Worm (Caenorhabditis elegans) whole organism, L4 larva: ENCODE results near the gene sri-67.

Source experiments
- D1046.2 ChIP-seq: fragments of 200-800 bp; sonication (Bioruptor generic); IDR thresholded peaks from 2 replicates; pipeline ENCODE4 v1.3.6; 2022; ENCODE audit warnings: missing genetic modification characterization, missing compliant biosample characterization
- F26F4.8 ChIP-seq: fragments of 200-800 bp; sonication (Bioruptor generic); conservative IDR thresholded peaks from 2 replicates; pipeline ENCODE4 v1.3.6; 2022; ENCODE audit warnings: missing genetic modification characterization, missing compliant biosample characterization
- F37D6.2 ChIP-seq: sonication (generic microtip); optimal IDR thresholded peaks from 2 replicates; lab custom pipeline; 2016; ENCODE audit warnings: mild to moderate bottlenecking, missing genetic modification characterization, missing compliant biosample characterization
- Y105C5A.15 ChIP-seq: fragments of 200-800 bp; sonication (Bioruptor generic); IDR thresholded peaks from 2 replicates; pipeline ENCODE4 v1.3.6; 2022; ENCODE audit warnings: missing genetic modification characterization, missing compliant biosample characterization
- Y48G9A.11 ChIP-seq: fragments of 200-800 bp; sonication (Bioruptor generic); IDR thresholded peaks from 2 replicates; pipeline ENCODE4 v1.3.6; 2022; ENCODE audit warnings: missing genetic modification reagents, missing genetic modification characterization, missing compliant biosample characterization
- Y5F2A.4 ChIP-seq: fragments of 200-800 bp; sonication (Bioruptor generic); optimal IDR thresholded peaks from 2 replicates; lab custom pipeline; 2018; ENCODE audit warnings: mild to moderate bottlenecking, missing genetic modification characterization, missing compliant biosample characterization
- ZK337.2 ChIP-seq: fragments of 200-800 bp; sonication (Bioruptor generic); IDR thresholded peaks from 2 replicates; pipeline ENCODE4 v1.3.6; 2022; ENCODE audit warnings: missing genetic modification reagents, missing genetic modification characterization, missing compliant biosample characterization
- ZK546.5 ChIP-seq, 2 experiments: sonication (generic microtip); optimal IDR thresholded peaks; 2 replicates each; lab custom pipeline; 2017; ENCODE audit warnings: missing biosample characterization in 2 of 2, missing genetic modification characterization in 2 of 2
- aly-2 ChIP-seq: sonication (generic microtip); optimal IDR thresholded peaks from 2 replicates; lab custom pipeline; 2018; ENCODE audit warnings: missing biosample characterization, missing genetic modification characterization
- arid-1 ChIP-seq: fragments of 200-800 bp; sonication (Bioruptor generic); conservative IDR thresholded peaks from 2 replicates; pipeline ENCODE4 v1.3.6; 2022; ENCODE audit warnings: missing genetic modification reagents, missing genetic modification characterization, missing compliant biosample characterization
- attf-4 ChIP-seq: sonication (generic microtip); optimal IDR thresholded peaks from 3 replicates; lab custom pipeline; 2017; ENCODE audit warnings: missing biosample characterization, missing genetic modification characterization
- ceh-20 ChIP-seq: fragments of 200-800 bp; sonication (Bioruptor generic); IDR thresholded peaks from 2 replicates; pipeline ENCODE4 v1.3.6; 2022; ENCODE audit warnings: missing genetic modification reagents, missing genetic modification characterization, missing compliant biosample characterization
- ceh-32 ChIP-seq: sonication (generic microtip); optimal IDR thresholded peaks from 2 replicates; lab custom pipeline; 2016; ENCODE audit warnings: mild to moderate bottlenecking, missing genetic modification characterization, missing compliant biosample characterization; ENCODE audit not compliant: poor library complexity
- ceh-62 ChIP-seq: sonication (generic microtip); optimal IDR thresholded peaks from 2 replicates; lab custom pipeline; 2017; ENCODE audit warnings: missing biosample characterization, missing genetic modification characterization
- daf-16 ChIP-seq, 3 experiments: sonication (generic microtip); optimal IDR thresholded peaks; 2 replicates each; lab custom pipeline; 2016 to 2017; ENCODE audit warnings: missing genetic modification characterization in 3 of 3, missing genetic modification reagents in 3 of 3, mild to moderate bottlenecking in 2 of 3, missing compliant biosample characterization in 2 of 3, missing biosample characterization in 1 of 3, moderate library complexity in 1 of 3
- daf-19 ChIP-seq: fragments of 200-800 bp; sonication (Bioruptor generic); conservative IDR thresholded peaks from 2 replicates; pipeline ENCODE4 v1.3.6; 2022; ENCODE audit warnings: missing genetic modification characterization, missing compliant biosample characterization
- dmd-6 ChIP-seq: fragments of 200-800 bp; sonication (Bioruptor generic); IDR thresholded peaks from 2 replicates; pipeline ENCODE4 v1.3.6; 2022; ENCODE audit warnings: missing genetic modification reagents, missing genetic modification characterization, missing compliant biosample characterization
- dve-1 ChIP-seq: sonication (generic microtip); optimal IDR thresholded peaks from 2 replicates; lab custom pipeline; 2017; ENCODE audit warnings: antibody characterized with exemption, mild to moderate bottlenecking, missing genetic modification characterization, missing compliant biosample characterization; ENCODE audit not compliant: insufficient read depth
- egl-43 ChIP-seq: fragments of 200-800 bp; sonication (Bioruptor generic); IDR thresholded peaks from 2 replicates; pipeline ENCODE4 v1.3.6; 2022; ENCODE audit warnings: missing genetic modification reagents, missing genetic modification characterization, missing compliant biosample characterization
- gei-8 ChIP-seq: fragments of 200-800 bp; sonication (Bioruptor generic); optimal IDR thresholded peaks from 2 replicates; lab custom pipeline; 2018; ENCODE audit warnings: mild to moderate bottlenecking, missing genetic modification characterization, missing compliant biosample characterization
- hlh-11 ChIP-seq: fragments of 200-800 bp; sonication (Bioruptor generic); optimal IDR thresholded peaks from 2 replicates; lab custom pipeline; 2018; ENCODE audit warnings: mild to moderate bottlenecking, missing genetic modification characterization, missing compliant biosample characterization
- hlh-30 ChIP-seq: sonication (generic microtip); optimal IDR thresholded peaks from 2 replicates; lab custom pipeline; 2017; ENCODE audit warnings: antibody characterized with exemption, mild to moderate bottlenecking, missing genetic modification characterization, missing compliant biosample characterization; ENCODE audit not compliant: insufficient read depth
- hmg-1.1 ChIP-seq: fragments of 200-800 bp; sonication (Bioruptor generic); IDR thresholded peaks from 2 replicates; pipeline ENCODE4 v1.3.6; 2022; ENCODE audit warnings: missing genetic modification reagents, missing genetic modification characterization, missing compliant biosample characterization
- lin-38 ChIP-seq: fragments of 200-800 bp; sonication (Bioruptor generic); IDR thresholded peaks from 2 replicates; pipeline ENCODE4 v1.3.6; 2022; ENCODE audit warnings: missing genetic modification reagents, missing genetic modification characterization, missing compliant biosample characterization
- lin-39 ChIP-seq: fragments of 150-350 bp; optimal IDR thresholded peaks from 2 replicates; lab custom pipeline; 2014; ENCODE audit warnings: missing biosample characterization, missing genetic modification reagents, missing genetic modification characterization
- mdt-29 ChIP-seq: fragments of 200-800 bp; sonication (Bioruptor generic); IDR thresholded peaks from 2 replicates; pipeline ENCODE4 v1.3.6; 2022; ENCODE audit warnings: missing genetic modification reagents, missing genetic modification characterization, missing compliant biosample characterization
- mep-1 ChIP-seq: fragments of 150-350 bp; sonication (generic microtip); optimal IDR thresholded peaks from 3 replicates; lab custom pipeline; 2014; ENCODE audit warnings: missing biosample characterization, missing genetic modification characterization
- mxl-3 ChIP-seq: fragments of 200-800 bp; sonication (Bioruptor generic); optimal IDR thresholded peaks from 2 replicates; lab custom pipeline; 2018; ENCODE audit warnings: mild to moderate bottlenecking, missing genetic modification characterization, missing compliant biosample characterization
- nhr-10 ChIP-seq: fragments of 150-350 bp; optimal IDR thresholded peaks from 2 replicates; lab custom pipeline; 2014; ENCODE audit warnings: missing biosample characterization, missing genetic modification characterization
- nhr-237 ChIP-seq: sonication (generic microtip); optimal IDR thresholded peaks from 2 replicates; lab custom pipeline; 2017; ENCODE audit warnings: missing biosample characterization, missing genetic modification characterization
- nhr-41 ChIP-seq: fragments of 200-800 bp; sonication (Bioruptor generic); IDR thresholded peaks from 2 replicates; pipeline ENCODE4 v1.3.6; 2022; ENCODE audit warnings: missing genetic modification reagents, missing genetic modification characterization, missing compliant biosample characterization
- nhr-76 ChIP-seq: fragments of 150-350 bp; optimal IDR thresholded peaks from 2 replicates; lab custom pipeline; 2014; ENCODE audit warnings: missing biosample characterization, missing genetic modification characterization
- pqm-1 ChIP-seq: sonication (generic microtip); optimal IDR thresholded peaks from 2 replicates; lab custom pipeline; 2017; ENCODE audit warnings: missing biosample characterization, missing genetic modification characterization
- rbr-2 ChIP-seq: sonication (generic microtip); optimal IDR thresholded peaks from 2 replicates; lab custom pipeline; 2016; ENCODE audit warnings: missing genotype, missing genetic modification characterization, missing compliant biosample characterization
- saeg-2 ChIP-seq: fragments of 200-800 bp; sonication (Bioruptor generic); IDR thresholded peaks from 2 replicates; pipeline ENCODE4 v1.3.6; 2022; ENCODE audit warnings: missing genetic modification reagents, missing genetic modification characterization, missing compliant biosample characterization
- skn-1 ChIP-seq: fragments of 150-350 bp; optimal IDR thresholded peaks from 2 replicates; lab custom pipeline; 2014; ENCODE audit warnings: missing biosample characterization, missing genetic modification characterization
- snpc-1.2 ChIP-seq: fragments of 200-800 bp; sonication (Bioruptor generic); IDR thresholded peaks from 2 replicates; pipeline ENCODE4 v1.3.6; 2022; ENCODE audit warnings: missing genetic modification reagents, missing genetic modification characterization, missing compliant biosample characterization
- spr-1 ChIP-seq: sonication (generic microtip); optimal IDR thresholded peaks from 2 replicates; lab custom pipeline; 2016; ENCODE audit warnings: mild to moderate bottlenecking, missing genetic modification characterization, missing compliant biosample characterization
- vab-7 ChIP-seq: fragments of 200-800 bp; sonication (Bioruptor generic); IDR thresholded peaks from 2 replicates; pipeline ENCODE4 v1.3.6; 2022; ENCODE audit warnings: missing genetic modification reagents, missing genetic modification characterization, missing compliant biosample characterization
- zip-11 ChIP-seq: fragments of 200-800 bp; sonication (Bioruptor generic); IDR thresholded peaks from 2 replicates; pipeline ENCODE4 v1.3.6; 2022; ENCODE audit warnings: missing genetic modification characterization, missing compliant biosample characterization
- ztf-7 ChIP-seq: fragments of 150-350 bp; optimal IDR thresholded peaks from 2 replicates; lab custom pipeline; 2014; ENCODE audit warnings: missing biosample characterization, missing genetic modification characterization

The sri-67 gene

DNA sequence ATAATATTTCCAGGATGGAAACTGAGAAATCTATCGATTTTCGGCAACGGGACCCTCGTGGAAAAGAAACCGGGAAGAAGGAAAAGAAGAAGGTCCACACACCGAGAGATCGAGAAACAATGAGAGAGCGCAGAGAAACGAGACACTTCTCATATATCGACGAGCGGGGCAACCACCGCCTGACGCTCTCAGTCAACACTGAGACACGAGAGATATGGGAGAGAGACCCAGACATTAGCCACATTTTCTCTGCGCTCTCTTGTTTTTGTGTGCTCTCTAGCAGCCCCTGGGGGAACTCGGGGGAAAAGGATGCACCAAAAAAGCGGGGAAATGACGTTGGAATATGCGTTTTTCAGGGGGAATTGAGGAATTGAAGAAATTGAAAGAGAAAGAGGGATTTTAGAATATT lies 17.9 kb downstream of the sri-67 start (continued):
- no peak for TF ChIP-seq gei-8 (GFP tag; lab: Kevin White, UChicago)
- TF ChIP-seq dve-1 (tag; lab: Kevin White, UChicago) = peak; percentile 87
- peak in 1 of 2 experiments; percentile 29 for TF ChIP-seq ZK546.5 (tag; optimal IDR thresholded peaks at IDR 0.05; lab: Kevin White, UChicago)
- no peak for TF ChIP-seq ceh-62
- TF ChIP-seq ztf-7 (tag; lab: Kevin White, UChicago) = peak; percentile 33
- peak; percentile 91 for TF ChIP-seq hmg-1.1 (GFP tag; lab: Robert Waterston, UW)
- peak; percentile 80 for TF ChIP-seq ceh-20 (GFP tag; lab: Robert Waterston, UW)
- no peak for TF ChIP-seq daf-19 (GFP tag; lab: Robert Waterston, UW)
- no peak for TF ChIP-seq nhr-237 (tag; lab: Kevin White, UChicago)
- TF ChIP-seq aly-2 (tag; lab: Kevin White, UChicago) = no peak
- TF ChIP-seq Y48G9A.11 (GFP tag; lab: Robert Waterston, UW) = no peak
- TF ChIP-seq attf-4 (tag; lab: Kevin White, UChicago) = no peak

ce11 chrV:20007470-20007869 lies 19.7 kb downstream of the sri-67 start, which contains the start of gene Y60A3A.23:
Gene Y60A3A.23, plus strand, starts transcription at chrV:20007770.
- no peak for TF ChIP-seq egl-43 (GFP tag; lab: Robert Waterston, UW)
- TF ChIP-seq ceh-20 (GFP tag; lab: Robert Waterston, UW) = no peak
- no peak for TF ChIP-seq daf-19 (GFP tag; lab: Robert Waterston, UW)
- TF ChIP-seq mep-1 (tag; lab: Kevin White, UChicago) = no peak
- TF ChIP-seq ceh-32 (tag; lab: Kevin White, UChicago) = no peak
- TF ChIP-seq Y5F2A.4 (GFP tag; lab: Kevin White, UChicago) = no peak
- TF ChIP-seq nhr-10 (tag; lab: Kevin White, UChicago) = no peak
- TF ChIP-seq rbr-2 = no peak
- TF ChIP-seq Y48G9A.11 (GFP tag; lab: Robert Waterston, UW) = no peak
- no peak for TF ChIP-seq ZK337.2 (GFP tag; lab: Robert Waterston, UW)
- TF ChIP-seq ztf-7 (tag; lab: Kevin White, UChicago) = no peak

- TF ChIP-seq lin-38 = no peak
- TF ChIP-seq ztf-7 (tag; lab: Kevin White, UChicago) = no peak
- no peak for TF ChIP-seq mxl-3 (GFP tag; lab: Kevin White, UChicago)
- TF ChIP-seq F26F4.8 (GFP tag; lab: Robert Waterston, UW) = no peak
- TF ChIP-seq zip-11 = no peak
- TF ChIP-seq D1046.2 (GFP tag; lab: Robert Waterston, UW) = no peak
- no peak for TF ChIP-seq arid-1 (GFP tag; lab: Robert Waterston, UW)
- TF ChIP-seq dve-1 (tag; lab: Kevin White, UChicago) = peak; percentile 29
- TF ChIP-seq mdt-29 (GFP tag; lab: Robert Waterston, UW) = no peak
- peak; percentile 29 for TF ChIP-seq hlh-30
- no peak for TF ChIP-seq lin-39 (tag; lab: Kevin White, UChicago)
- TF ChIP-seq saeg-2 (GFP tag; lab: Robert Waterston, UW) = no peak
- TF ChIP-seq pqm-1 = peak; percentile 56
- TF ChIP-seq snpc-1.2 = no peak
- TF ChIP-seq spr-1 = no peak
- TF ChIP-seq mep-1 (tag; lab: Kevin White, UChicago) = no peak
- no peak for TF ChIP-seq vab-7
- TF ChIP-seq F37D6.2 (tag; lab: Kevin White, UChicago) = no peak
- no peak for TF ChIP-seq daf-16 (GFP tag; optimal IDR thresholded peaks at IDR 0.05; lab: Kevin White, UChicago)
- peak; percentile 28 for TF ChIP-seq daf-16 (tag; optimal IDR thresholded peaks at IDR 0.05; lab: Kevin White, UChicago)
- TF ChIP-seq hlh-11 (tag; lab: Kevin White, UChicago) = no peak
- TF ChIP-seq skn-1 (tag; lab: Kevin White, UChicago) = no peak
- TF ChIP-seq dmd-6 (GFP tag; lab: Robert Waterston, UW) = peak; percentile 55
- no peak for TF ChIP-seq nhr-41
- TF ChIP-seq nhr-76 (tag; lab: Kevin White, UChicago) = no peak
- TF ChIP-seq Y105C5A.15 (GFP tag; lab: Robert Waterston, UW) = no peak
Observed at ce11 chrV:20011199-20011598, 23.4 kb downstream of the sri-67 start.
